Fruit fly (Drosophila melanogaster): ENCODE data around the gene APC7.

Gene APC7

DNA sequence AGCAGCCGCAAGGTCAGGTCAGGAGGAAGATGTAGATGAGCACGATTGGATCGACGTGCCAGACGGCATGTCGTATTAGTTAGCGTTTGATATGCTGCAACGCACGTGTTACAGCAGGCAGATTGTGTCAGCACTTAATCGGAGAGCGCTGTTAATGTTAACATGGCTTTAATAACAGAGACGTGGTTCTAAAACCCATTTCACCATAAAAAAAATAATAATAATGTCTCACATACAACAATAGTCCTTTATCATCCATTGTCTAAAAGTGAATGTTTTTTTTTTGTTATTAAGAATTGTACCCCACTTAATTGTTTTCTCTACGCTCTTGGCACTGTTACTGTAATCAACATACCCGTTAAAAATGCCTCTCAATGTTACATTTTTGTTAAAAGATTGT, 2.3 kb downstream of the APC7 start (continued):
- TF ChIP-seq CG6654 (GFP tag; optimal IDR thresholded peaks at IDR 0.05) (peak; percentile 43), Oli (tag; optimal IDR thresholded peaks at IDR 0.05) (peak; percentile 55), CG11504 (tag; optimal IDR thresholded peaks at IDR 0.05) (peak; percentile 83), prd (optimal IDR thresholded peaks at IDR 0.05) (no peak), prd (GFP tag; IDR thresholded peaks at IDR 0.05) (peak; percentile 99), Sox100B (GFP tag; optimal IDR thresholded peaks at IDR 0.05) (peak; percentile 72), Mrtf (GFP tag; IDR thresholded peaks at IDR 0.05) (peak; percentile 97), CG9609 (GFP tag; optimal IDR thresholded peaks at IDR 0.05) (no peak), al (GFP tag; IDR thresholded peaks at IDR 0.05) (peak; percentile 97), kay (GFP tag; optimal IDR thresholded peaks at IDR 0.05) (peak; percentile 79), bcd (GFP tag; optimal IDR thresholded peaks at IDR 0.05) (peak; percentile 93), oc (tag; optimal IDR thresholded peaks at IDR 0.05) (no peak), sug (tag; optimal IDR thresholded peaks at IDR 0.05) (peak; percentile 26), az2 (GFP tag; optimal IDR thresholded peaks at IDR 0.05) (no peak), TFAM (GFP tag; optimal IDR thresholded peaks at IDR 0.05) (no peak), CG13424 (tag; optimal IDR thresholded peaks at IDR 0.05) (no peak), CG2129 (GFP tag; IDR thresholded peaks at IDR 0.05; ENCODE audit: partially characterized antibody) (no peak), odd (GFP tag; optimal IDR thresholded peaks at IDR 0.05) (no peak), NC2α (GFP tag; optimal IDR thresholded peaks at IDR 0.05) (no peak), luna (GFP tag; optimal IDR thresholded peaks at IDR 0.05) (peak; percentile 86), CG8281 (tag; optimal IDR thresholded peaks at IDR 0.05) (peak; percentile 72), en (GFP tag; optimal IDR thresholded peaks at IDR 0.05) (peak; percentile 75), esg (GFP tag; conservative IDR thresholded peaks at IDR 0.05) (peak; percentile 95), Hr39 (optimal IDR thresholded peaks at IDR 0.05) (no peak), CG11247 (GFP tag; IDR thresholded peaks at IDR 0.05) (peak; percentile 98), CG10274 (GFP tag; optimal IDR thresholded peaks at IDR 0.05) (peak; percentile 49), fu2 (GFP tag; optimal IDR thresholded peaks at IDR 0.05) (no peak), ken (GFP tag; IDR thresholded peaks at IDR 0.05) (peak; percentile 92), nerfin-2 (GFP tag; IDR thresholded peaks at IDR 0.05; ENCODE audit: partially characterized antibody) (no peak), Max (GFP tag; optimal IDR thresholded peaks at IDR 0.05) (peak; percentile 89), slp2 (GFP tag; optimal IDR thresholded peaks at IDR 0.05) (peak; percentile 85), CoRest (tag; optimal IDR thresholded peaks at IDR 0.05) (peak; percentile 23), CG2199 (GFP tag; IDR thresholded peaks at IDR 0.05) (peak; percentile 96), fd3F (GFP tag; optimal IDR thresholded peaks at IDR 0.05) (no peak), jing (GFP tag; optimal IDR thresholded peaks at IDR 0.05) (no peak), CG3281 (GFP tag; optimal IDR thresholded peaks at IDR 0.05) (peak; percentile 88), CG12219 (GFP tag; optimal IDR thresholded peaks at IDR 0.05) (peak; percentile 64), Camta (GFP tag; optimal IDR thresholded peaks at IDR 0.05) (peak; percentile 86), CG2712 (tag; optimal IDR thresholded peaks at IDR 0.05) (peak; percentile 82), gem (tag; optimal IDR thresholded peaks at IDR 0.05) (no peak), CG18262 (tag; optimal IDR thresholded peaks at IDR 0.05) (peak; percentile 81), CG6272 (GFP tag; IDR thresholded peaks at IDR 0.05) (peak; percentile 97), CG15601 (tag; optimal IDR thresholded peaks at IDR 0.05) (no peak), BEAF-32 (GFP tag; optimal IDR thresholded peaks at IDR 0.05) (peak; percentile 34), CG7786 (GFP tag; optimal IDR thresholded peaks at IDR 0.05) (no peak), row (GFP tag; IDR thresholded peaks at IDR 0.05) (peak; percentile 87), sens-2 (GFP tag; IDR thresholded peaks at IDR 0.05) (peak; percentile 96), CG7271 (tag; optimal IDR thresholded peaks at IDR 0.05) (peak; percentile 65), gcm (GFP tag; optimal IDR thresholded peaks at IDR 0.05) (no peak), Usf (GFP tag; optimal IDR thresholded peaks at IDR 0.05) (no peak), CG17568 (GFP tag; optimal IDR thresholded peaks at IDR 0.05) (no peak), scrt (GFP tag; optimal IDR thresholded peaks at IDR 0.05) (peak; percentile 83)

Data from whole organism, embryonic.